Worm (Caenorhabditis elegans) whole organism, young adult: Measurements from ENCODE around the gene bris-1.

Source experiments
- ceh-40 ChIP-seq: fragments of 200-800 bp; sonication (Bioruptor generic); IDR thresholded peaks from 2 replicates; pipeline ENCODE4 v1.3.6; 2022; ENCODE audit warnings: missing genetic modification characterization, missing compliant biosample characterization
- unc-130 ChIP-seq: sonication (generic microtip); optimal IDR thresholded peaks from 2 replicates; lab custom pipeline; 2016; ENCODE audit warnings: missing genetic modification reagents, missing genetic modification characterization, missing compliant biosample characterization
- unc-62 ChIP-seq: fragments of 150-350 bp; optimal IDR thresholded peaks from 2 replicates; lab custom pipeline; 2014; ENCODE audit warnings: missing biosample characterization, missing genetic modification reagents, missing genetic modification characterization
- ztf-22 ChIP-seq: fragments of 200-800 bp; sonication (Bioruptor generic); optimal IDR thresholded peaks from 2 replicates; lab custom pipeline; 2018; ENCODE audit warnings: mild to moderate bottlenecking, missing genetic modification characterization, moderate library complexity, missing compliant biosample characterization

DNA sequence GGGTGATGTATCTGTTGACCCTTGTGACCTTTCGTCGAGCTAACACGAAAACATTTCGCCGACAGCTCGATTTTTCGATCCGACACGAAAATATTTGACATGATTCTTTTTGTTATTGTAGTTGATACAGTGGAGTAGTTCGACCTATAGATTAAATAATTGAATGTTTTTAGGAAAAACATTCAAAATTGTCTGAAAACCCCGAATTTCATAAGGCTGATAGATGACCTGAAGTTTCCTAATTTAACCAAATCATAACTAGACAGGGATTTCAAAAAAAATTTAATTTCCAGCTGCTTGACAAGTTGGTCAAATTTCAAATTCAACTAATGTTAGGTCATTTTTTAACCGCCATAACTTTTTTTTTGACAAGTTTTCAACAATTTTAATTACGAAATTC, 15.9 kb upstream of the bris-1 start, which contains the start of gene cal-3:
- TF ChIP-seq unc-62 (GFP tag; lab: Kevin White, UChicago), result no peak
- no peak for TF ChIP-seq ztf-22 (GFP tag; lab: Kevin White, UChicago)
- no peak for TF ChIP-seq ceh-40 (GFP tag; lab: Robert Waterston, UW)
- no peak for TF ChIP-seq unc-130 (GFP tag; lab: Kevin White, UChicago)
